Fruit fly (Drosophila melanogaster): ENCODE measurements around the gene APC4.

DNA sequence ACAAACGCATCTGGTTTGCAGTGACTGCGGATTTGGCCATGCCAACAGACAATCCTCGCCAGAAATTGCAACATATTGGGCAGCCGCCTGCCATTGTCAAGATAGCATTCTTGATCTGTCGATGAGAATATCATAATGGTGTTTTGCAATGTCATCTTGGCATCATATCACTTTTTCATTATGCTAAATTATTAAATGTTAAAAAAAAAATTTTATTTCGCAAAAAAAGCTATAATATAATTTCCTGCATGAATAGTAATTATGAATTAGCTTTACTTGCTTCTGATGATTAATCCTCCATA is 7.3 kb downstream of the APC4 start:
- TF ChIP-seq CG4496 (GFP tag; IDR thresholded peaks at IDR 0.05) (no peak), CG8301 (tag; optimal IDR thresholded peaks at IDR 0.05) (no peak), Pif1B (GFP tag; optimal IDR thresholded peaks at IDR 0.05) (no peak)
